1 worm cellular context compared by ENCODE assay signal in the genomic region with DNA sequence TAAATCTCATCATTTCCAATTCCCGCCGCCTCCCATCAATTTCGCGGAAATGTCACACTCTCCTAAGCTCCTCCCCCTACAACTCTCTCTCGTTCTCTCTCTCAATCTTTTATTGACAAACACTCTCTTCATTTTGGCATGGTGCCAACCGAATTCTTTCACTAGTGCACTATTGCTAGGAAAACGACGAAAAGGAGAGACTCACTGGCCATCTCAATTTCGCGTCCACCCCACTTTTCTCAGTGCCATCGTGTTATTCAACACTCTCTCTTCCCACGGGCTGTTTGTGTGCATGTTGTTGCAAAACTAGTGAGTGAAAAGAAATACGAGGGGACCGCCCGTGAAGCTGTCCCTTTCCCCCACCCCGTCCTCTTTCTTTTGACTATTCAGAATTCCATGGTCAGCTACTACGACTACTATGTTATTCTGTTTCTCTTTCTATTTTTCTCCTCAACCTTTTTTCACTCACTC.
TF ChIP-seq lines count a peak whose summit lies in the region.

No protein-coding gene starts in this region.

TF ChIP-seq in whole organism, L1 larva, 84 proteins besides CTCF, POLR2A, EP300 and RAD21 (continued from another document):
- TF ChIP-seq nhr-85 (tag; lab: Kevin White, UChicago) (peak; percentile 75), lin-14 (GFP tag; optimal IDR thresholded peaks at IDR 0.05; lab: Kevin White, UChicago) (peak; percentile 97), grh-1 (GFP tag; IDR thresholded peaks at IDR 0.05; lab: Robert Waterston, UW) (peak; percentile 38; the same call in 1 of the 2 replicates), isw-1 (GFP tag; IDR thresholded peaks at IDR 0.05; lab: Robert Waterston, UW) (peak; percentile 28; the same call in 1 of the 2 replicates), lsy-2 (tag; optimal IDR thresholded peaks at IDR 0.05; lab: Kevin White, UChicago) (peak; percentile 50 to 74), dpl-1 (GFP tag; optimal IDR thresholded peaks at IDR 0.05; lab: Kevin White, UChicago) (peak; percentile 20 to 68 (median 38)), alr-1 (tag; optimal IDR thresholded peaks at IDR 0.05; lab: Kevin White, UChicago; ENCODE audit: borderline replicate concordance) (no peak), snpc-4 (tag; optimal IDR thresholded peaks at IDR 0.05; lab: Kevin White, UChicago) (peak; percentile 4), elt-3 (tag; optimal IDR thresholded peaks at IDR 0.05; lab: Kevin White, UChicago) (no peak), aha-1 (tag; optimal IDR thresholded peaks at IDR 0.05; lab: Kevin White, UChicago) (no peak), nhr-47 (tag; optimal IDR thresholded peaks at IDR 0.05; lab: Kevin White, UChicago) (peak; percentile 67), sox-4 (tag; optimal IDR thresholded peaks at IDR 0.05; lab: Kevin White, UChicago) (no peak), nhr-84 (tag; optimal IDR thresholded peaks at IDR 0.05; lab: Kevin White, UChicago) (no peak), lin-39 (tag; optimal IDR thresholded peaks at IDR 0.05; lab: Kevin White, UChicago) (no peak), fkh-8 (tag; optimal IDR thresholded peaks at IDR 0.05; lab: Kevin White, UChicago) (peak; percentile 66), F16B12.6 (tag; optimal IDR thresholded peaks at IDR 0.05; lab: Kevin White, UChicago) (no peak), ceh-63 (GFP tag; optimal IDR thresholded peaks at IDR 0.05; lab: Kevin White, UChicago) (no peak), egl-27 (tag; optimal IDR thresholded peaks at IDR 0.05; lab: Kevin White, UChicago) (peak; percentile 32 to 43), fkh-10 (GFP tag; optimal IDR thresholded peaks at IDR 0.05; lab: Kevin White, UChicago) (peak; percentile 43)
